Fruit fly (Drosophila melanogaster): ENCODE data around the gene CG11345.

Gene CG11345

dm6 chr3L:4407743-4408142 lies 50.2 kb downstream of the CG11345 start (continued):
- TF ChIP-seq zf30C (GFP tag; optimal IDR thresholded peaks at IDR 0.05), result peak; percentile 26
- peak; percentile 16 for TF ChIP-seq Oli (tag; optimal IDR thresholded peaks at IDR 0.05)
- no peak for TF ChIP-seq ind (GFP tag; optimal IDR thresholded peaks at IDR 0.05)
- TF ChIP-seq MESR4 (GFP tag; optimal IDR thresholded peaks at IDR 0.05), result no peak
- TF ChIP-seq Antp (GFP tag; optimal IDR thresholded peaks at IDR 0.05), result no peak
- no peak for TF ChIP-seq ranshi (GFP tag; IDR thresholded peaks at IDR 0.05)
- TF ChIP-seq gfzf (GFP tag; optimal IDR thresholded peaks at IDR 0.05), result no peak
- no peak for TF ChIP-seq yki (optimal IDR thresholded peaks at IDR 0.05)
- TF ChIP-seq ab (GFP tag; optimal IDR thresholded peaks at IDR 0.05), result no peak
- no peak for TF ChIP-seq MTF-1 (GFP tag; optimal IDR thresholded peaks at IDR 0.05; ENCODE audit: borderline replicate concordance)
- TF ChIP-seq CG17186 (GFP tag; optimal IDR thresholded peaks at IDR 0.05), result no peak
- TF ChIP-seq Atf-2 (GFP tag; optimal IDR thresholded peaks at IDR 0.05), result no peak
- TF ChIP-seq Abd-B (GFP tag; optimal IDR thresholded peaks at IDR 0.05), result no peak
- TF ChIP-seq mirr (GFP tag; optimal IDR thresholded peaks at IDR 0.05), result no peak
- no peak for TF ChIP-seq CG33557 (GFP tag; optimal IDR thresholded peaks at IDR 0.05)
- no peak for TF ChIP-seq CG10543 (GFP tag; optimal IDR thresholded peaks at IDR 0.05)
- TF ChIP-seq Lim3 (GFP tag; IDR thresholded peaks at IDR 0.05), result no peak
- TF ChIP-seq chinmo (GFP tag; IDR thresholded peaks at IDR 0.05; ENCODE audit: partially characterized antibody), result no peak
- TF ChIP-seq peb (GFP tag; IDR thresholded peaks at IDR 0.05), result no peak
- peak; percentile 63 for TF ChIP-seq sens (GFP tag)
- no peak for TF ChIP-seq CG1233 (GFP tag; optimal IDR thresholded peaks at IDR 0.05)
- no peak for TF ChIP-seq Kr (GFP tag; optimal IDR thresholded peaks at IDR 0.05)
- no peak for TF ChIP-seq zfh1 (GFP tag; IDR thresholded peaks at IDR 0.05)
- no peak for TF ChIP-seq Chrac-16 (GFP tag; optimal IDR thresholded peaks at IDR 0.05)
- TF ChIP-seq Ssrp (tag; optimal IDR thresholded peaks at IDR 0.05), result peak; percentile 31
- no peak for TF ChIP-seq kay (GFP tag; optimal IDR thresholded peaks at IDR 0.05)
- no peak for TF ChIP-seq CG10979 (tag; optimal IDR thresholded peaks at IDR 0.05)
- peak; percentile 3 for TF ChIP-seq pum (GFP tag; optimal IDR thresholded peaks at IDR 0.05)
- no peak for TF ChIP-seq Dll (GFP tag; IDR thresholded peaks at IDR 0.05; ENCODE audit: partially characterized antibody)
- TF ChIP-seq H15 (GFP tag; IDR thresholded peaks at IDR 0.05), result no peak
- TF ChIP-seq croc (GFP tag; conservative IDR thresholded peaks at IDR 0.05), result no peak
- no peak for TF ChIP-seq CG2116 (GFP tag; optimal IDR thresholded peaks at IDR 0.05)
- TF ChIP-seq CG7786 (GFP tag; optimal IDR thresholded peaks at IDR 0.05), result no peak
- no peak for TF ChIP-seq Deaf1 (tag; optimal IDR thresholded peaks at IDR 0.05)
- TF ChIP-seq caup (GFP tag; optimal IDR thresholded peaks at IDR 0.05; ENCODE audit: severe bottlenecking), result no peak
- TF ChIP-seq Ets65A (GFP tag), result peak; percentile 70
- no peak for TF ChIP-seq jumu (GFP tag; optimal IDR thresholded peaks at IDR 0.05)
- no peak for TF ChIP-seq pzg (GFP tag; optimal IDR thresholded peaks at IDR 0.05)
- no peak for TF ChIP-seq bigmax (GFP tag; optimal IDR thresholded peaks at IDR 0.05)
- TF ChIP-seq kah (GFP tag; optimal IDR thresholded peaks at IDR 0.05), result no peak
- no peak for TF ChIP-seq rib (GFP tag; IDR thresholded peaks at IDR 0.05)
- TF ChIP-seq row (GFP tag; IDR thresholded peaks at IDR 0.05), result peak; percentile 34; the same call in 1 of the 3 replicates
- TF ChIP-seq Hr78 (GFP tag; optimal IDR thresholded peaks at IDR 0.05), result no peak
- TF ChIP-seq Xbp1 (GFP tag; optimal IDR thresholded peaks at IDR 0.05), result peak; percentile 10
- no peak for TF ChIP-seq hkb (optimal IDR thresholded peaks at IDR 0.05)
- TF ChIP-seq hkb (GFP tag; IDR thresholded peaks at IDR 0.05), result no peak
- TF ChIP-seq Med (GFP tag), result peak; percentile 12
- 0 out of 2 replicates have a peak, but pooled peaks have one; percentile 9 for TF ChIP-seq Rx (GFP tag; IDR thresholded peaks at IDR 0.05)
- no peak for TF ChIP-seq dpn (GFP tag; optimal IDR thresholded peaks at IDR 0.05)
- no peak for TF ChIP-seq ap (GFP tag; IDR thresholded peaks at IDR 0.05)
- TF ChIP-seq Jarid2 (GFP tag; optimal IDR thresholded peaks at IDR 0.05), result no peak
- no peak for TF ChIP-seq eyg (GFP tag; optimal IDR thresholded peaks at IDR 0.05)
